Worm (Caenorhabditis elegans) whole organism, early embryonic: ENCODE results near the gene nlp-11.

Source experiments
- F13C5.2 ChIP-seq: sonication (generic microtip); optimal IDR thresholded peaks from 2 replicates; lab custom pipeline; 2017; ENCODE audit warnings: mild to moderate bottlenecking, missing genetic modification characterization, inconsistent platforms, missing compliant biosample characterization
- aly-1 ChIP-seq: sonication (generic microtip); optimal IDR thresholded peaks from 2 replicates; lab custom pipeline; 2016; ENCODE audit warnings: missing genetic modification characterization, missing compliant biosample characterization
- ama-1 ChIP-seq: fragments of 150-350 bp; optimal IDR thresholded peaks from 2 replicates; lab custom pipeline; 2014
- ceh-13 ChIP-seq: fragments of 200-800 bp; sonication (Bioruptor generic); optimal IDR thresholded peaks from 2 replicates; lab custom pipeline; 2018; ENCODE audit warnings: mild to moderate bottlenecking, missing genetic modification characterization, missing compliant biosample characterization
- ceh-36 ChIP-seq: sonication (generic microtip); optimal IDR thresholded peaks from 2 replicates; lab custom pipeline; 2016; ENCODE audit warnings: missing genetic modification characterization, inconsistent platforms, missing compliant biosample characterization
- ets-7 ChIP-seq: sonication (generic microtip); optimal IDR thresholded peaks from 2 replicates; lab custom pipeline; 2016; ENCODE audit warnings: missing genotype, missing genetic modification characterization, missing compliant biosample characterization
- flt-1 ChIP-seq: fragments of 200-800 bp; sonication (Bioruptor generic); IDR thresholded peaks from 2 replicates; pipeline ENCODE4 v1.3.6; 2022; ENCODE audit warnings: missing genetic modification characterization, missing compliant biosample characterization
- scrt-1 ChIP-seq: fragments of 200-800 bp; sonication (Bioruptor generic); IDR thresholded peaks from 2 replicates; pipeline ENCODE4 v1.3.6; 2022; ENCODE audit warnings: missing genetic modification characterization, missing compliant biosample characterization
- sea-1 ChIP-seq: fragments of 200-800 bp; sonication (Bioruptor generic); conservative IDR thresholded peaks from 2 replicates; pipeline ENCODE4 v1.3.6; 2022; ENCODE audit warnings: missing genetic modification characterization, missing compliant biosample characterization
- tbx-11 ChIP-seq: fragments of 200-800 bp; sonication (Bioruptor generic); IDR thresholded peaks from 2 replicates; pipeline ENCODE4 v1.3.6; 2022; ENCODE audit warnings: missing genetic modification characterization, missing compliant biosample characterization
- tbx-37 ChIP-seq: fragments of 200-800 bp; sonication (Bioruptor generic); conservative IDR thresholded peaks from 2 replicates; pipeline ENCODE4 v1.3.6; 2022; ENCODE audit warnings: missing genetic modification reagents, missing genetic modification characterization, missing compliant biosample characterization
- tra-4 ChIP-seq: sonication (generic microtip); optimal IDR thresholded peaks from 2 replicates; lab custom pipeline; 2017; ENCODE audit warnings: missing genetic modification characterization, missing compliant biosample characterization

DNA sequence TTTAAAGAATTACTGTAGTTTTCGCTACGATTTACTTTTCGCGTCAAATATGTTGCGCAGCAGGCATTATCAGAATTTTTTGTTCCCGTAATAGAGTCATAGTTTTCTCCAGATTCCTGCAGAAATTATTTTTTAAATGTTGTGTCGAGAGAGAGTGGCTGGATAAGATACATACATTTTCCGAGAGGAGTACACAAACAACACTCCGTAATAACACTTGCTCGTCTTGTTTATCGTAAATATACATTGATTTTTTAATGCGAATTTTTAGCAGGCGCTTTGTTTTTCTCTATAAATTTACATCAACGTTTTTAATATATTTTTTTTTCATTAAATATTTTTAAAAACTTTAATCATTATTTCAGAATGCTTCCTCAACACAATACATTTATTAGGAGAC lies 22.8 kb downstream of the nlp-11 start, which contains the start of gene taf-8:
- TF ChIP-seq tra-4 (tag; lab: Kevin White, UChicago) (no peak), tbx-37 (GFP tag; lab: Robert Waterston, UW) (no peak), F13C5.2 (peak; percentile 7), tbx-11 (GFP tag; lab: Robert Waterston, UW) (no peak), sea-1 (GFP tag; lab: Robert Waterston, UW) (no peak), ama-1 (no peak), aly-1 (tag; lab: Kevin White, UChicago) (no peak), flt-1 (no peak; the same call in 1 of the 2 replicates), ceh-36 (tag; lab: Kevin White, UChicago) (no peak), ets-7 (tag; lab: Kevin White, UChicago) (no peak), ceh-13 (no peak), scrt-1 (GFP tag; lab: Robert Waterston, UW) (no peak)
